Worm (Caenorhabditis elegans) whole organism, young adult: ENCODE measurements around the gene C25E10.10.

Source experiments
- B0019.2 ChIP-seq: fragments of 200-800 bp; sonication (Bioruptor generic); conservative IDR thresholded peaks from 2 replicates; pipeline ENCODE4 v1.3.6; 2022; ENCODE audit warnings: missing genetic modification reagents, missing genetic modification characterization, missing compliant biosample characterization
- B0261.1 ChIP-seq: sonication (generic microtip); optimal IDR thresholded peaks from 2 replicates; lab custom pipeline; 2016; ENCODE audit warnings: mild to moderate bottlenecking, missing genetic modification characterization, moderate library complexity, missing compliant biosample characterization
- B0336.3 ChIP-seq: fragments of 200-800 bp; sonication (Bioruptor generic); IDR thresholded peaks from 2 replicates; pipeline ENCODE4 v1.3.6; 2022; ENCODE audit warnings: missing genetic modification characterization, missing compliant biosample characterization
- F10E7.11 ChIP-seq: sonication (generic microtip); optimal IDR thresholded peaks from 2 replicates; lab custom pipeline; 2017; ENCODE audit warnings: mild to moderate bottlenecking, missing genetic modification characterization, moderate library complexity, missing compliant biosample characterization
- F23B12.7 ChIP-seq: sonication (generic microtip); optimal IDR thresholded peaks from 2 replicates; lab custom pipeline; 2017; ENCODE audit warnings: missing genetic modification characterization, mild to moderate bottlenecking, missing compliant biosample characterization, antibody characterized with exemption, moderate library complexity; ENCODE audit not compliant: insufficient read depth
- F37B4.10 ChIP-seq: fragments of 200-800 bp; sonication (Bioruptor generic); IDR thresholded peaks from 2 replicates; pipeline ENCODE4 v1.3.6; 2022; ENCODE audit warnings: missing genetic modification characterization, missing compliant biosample characterization
- F49E8.2 ChIP-seq: sonication (generic microtip); optimal IDR thresholded peaks from 3 replicates; lab custom pipeline; 2017; ENCODE audit warnings: missing genetic modification characterization, mild to moderate bottlenecking, missing compliant biosample characterization, antibody characterized with exemption, moderate library complexity; ENCODE audit not compliant: insufficient read depth
- F55B11.4 ChIP-seq: sonication (generic microtip); optimal IDR thresholded peaks from 2 replicates; lab custom pipeline; 2016; ENCODE audit warnings: missing compliant biosample characterization, missing genetic modification characterization, borderline replicate concordance; ENCODE audit not compliant: insufficient read depth
- F57C9.4 ChIP-seq: sonication (generic microtip); optimal IDR thresholded peaks from 2 replicates; lab custom pipeline; 2017; ENCODE audit warnings: mild to moderate bottlenecking, missing genetic modification characterization, missing compliant biosample characterization
- K11D2.4 ChIP-seq: fragments of 200-800 bp; sonication (Bioruptor generic); IDR thresholded peaks from 2 replicates; pipeline ENCODE4 v1.3.6; 2022; ENCODE audit warnings: missing genetic modification reagents, missing genetic modification characterization, missing compliant biosample characterization
- T26A5.8 ChIP-seq: sonication (generic microtip); optimal IDR thresholded peaks from 2 replicates; lab custom pipeline; 2016; ENCODE audit warnings: missing genetic modification characterization, missing compliant biosample characterization
- ZK185.1 ChIP-seq: sonication (generic microtip); optimal IDR thresholded peaks from 2 replicates; lab custom pipeline; 2016; ENCODE audit warnings: mild to moderate bottlenecking, missing genetic modification characterization, missing compliant biosample characterization; ENCODE audit not compliant: poor library complexity, severe bottlenecking
- akir-1 ChIP-seq: fragments of 200-800 bp; sonication (Bioruptor generic); optimal IDR thresholded peaks from 2 replicates; lab custom pipeline; 2018; ENCODE audit warnings: mild to moderate bottlenecking, missing genetic modification characterization, moderate library complexity, missing compliant biosample characterization
- atf-7 ChIP-seq: sonication (generic microtip); optimal IDR thresholded peaks from 2 replicates; lab custom pipeline; 2017; ENCODE audit warnings: mild to moderate bottlenecking, missing genetic modification characterization, missing compliant biosample characterization
- athp-1 ChIP-seq: sonication (generic microtip); optimal IDR thresholded peaks from 2 replicates; lab custom pipeline; 2017; ENCODE audit warnings: mild to moderate bottlenecking, missing genetic modification characterization, missing compliant biosample characterization
- attf-6 ChIP-seq: fragments of 200-800 bp; sonication (Bioruptor generic); IDR thresholded peaks from 2 replicates; pipeline ENCODE4 v1.3.6; 2022; ENCODE audit warnings: missing genetic modification reagents, missing genetic modification characterization, missing compliant biosample characterization
- bed-1 ChIP-seq: fragments of 200-800 bp; sonication (Bioruptor generic); IDR thresholded peaks from 2 replicates; pipeline ENCODE4 v1.3.6; 2022; ENCODE audit warnings: missing genetic modification reagents, missing genetic modification characterization, missing compliant biosample characterization
- ceh-100 ChIP-seq: fragments of 200-800 bp; sonication (Bioruptor generic); IDR thresholded peaks from 2 replicates; pipeline ENCODE4 v1.3.6; 2022; ENCODE audit warnings: missing genetic modification reagents, missing genetic modification characterization, missing compliant biosample characterization
- ceh-27 ChIP-seq: fragments of 200-800 bp; sonication (Bioruptor generic); optimal IDR thresholded peaks from 2 replicates; lab custom pipeline; 2018; ENCODE audit warnings: mild to moderate bottlenecking, missing genetic modification characterization, moderate library complexity, missing compliant biosample characterization
- ceh-58 ChIP-seq: fragments of 200-800 bp; sonication (Bioruptor generic); IDR thresholded peaks from 2 replicates; pipeline ENCODE4 v1.3.6; 2022; ENCODE audit warnings: missing genetic modification characterization, missing compliant biosample characterization
- ceh-91 ChIP-seq: fragments of 200-800 bp; sonication (Bioruptor generic); IDR thresholded peaks from 2 replicates; pipeline ENCODE4 v1.3.6; 2022; ENCODE audit warnings: missing genetic modification reagents, missing genetic modification characterization, missing compliant biosample characterization
- die-1 ChIP-seq: sonication (generic microtip); optimal IDR thresholded peaks from 2 replicates; lab custom pipeline; 2016; ENCODE audit warnings: missing genotype, mild to moderate bottlenecking, missing genetic modification characterization, missing compliant biosample characterization
- dox-1 ChIP-seq: fragments of 200-800 bp; sonication (Bioruptor generic); IDR thresholded peaks from 2 replicates; pipeline ENCODE4 v1.3.6; 2022; ENCODE audit warnings: missing genetic modification reagents, missing genetic modification characterization, missing compliant biosample characterization
- egl-18 ChIP-seq: fragments of 200-800 bp; sonication (Bioruptor generic); IDR thresholded peaks from 2 replicates; pipeline ENCODE4 v1.3.6; 2022; ENCODE audit warnings: missing genetic modification reagents, missing genetic modification characterization, missing compliant biosample characterization
- egrh-3 ChIP-seq: fragments of 200-800 bp; sonication (Bioruptor generic); IDR thresholded peaks from 2 replicates; pipeline ENCODE4 v1.3.6; 2022; ENCODE audit warnings: missing genetic modification reagents, missing genetic modification characterization, missing compliant biosample characterization
- hlh-12 ChIP-seq: sonication (generic microtip); optimal IDR thresholded peaks from 2 replicates; lab custom pipeline; 2016; ENCODE audit warnings: missing genetic modification characterization, missing compliant biosample characterization
- hmg-20 ChIP-seq: fragments of 200-800 bp; sonication (Bioruptor generic); IDR thresholded peaks from 2 replicates; pipeline ENCODE4 v1.3.6; 2022; ENCODE audit warnings: missing genetic modification reagents, missing genetic modification characterization, missing compliant biosample characterization
- lag-1 ChIP-seq: fragments of 200-800 bp; sonication (Bioruptor generic); IDR thresholded peaks from 2 replicates; pipeline ENCODE4 v1.3.6; 2022; ENCODE audit warnings: missing genetic modification reagents, missing genetic modification characterization, missing compliant biosample characterization
- lin-26 ChIP-seq: fragments of 200-800 bp; sonication (Bioruptor generic); IDR thresholded peaks from 2 replicates; pipeline ENCODE4 v1.3.6; 2022; ENCODE audit warnings: missing genetic modification reagents, missing genetic modification characterization, missing compliant biosample characterization
- lin-35 ChIP-seq, 3 experiments: fragments of 150-350 bp in 2 of 3; sonication (generic microtip) in 1 of 3; optimal IDR thresholded peaks; 2 replicates each; lab custom pipeline; 2014 to 2018; ENCODE audit warnings: missing biosample characterization in 3 of 3, missing genetic modification characterization in 3 of 3, missing genetic modification reagents in 3 of 3
- lsl-1 ChIP-seq: fragments of 200-800 bp; sonication (Bioruptor generic); optimal IDR thresholded peaks from 2 replicates; lab custom pipeline; 2018; ENCODE audit warnings: mild to moderate bottlenecking, missing genetic modification characterization, moderate library complexity, missing compliant biosample characterization
- lsy-27 ChIP-seq: sonication (generic microtip); optimal IDR thresholded peaks from 2 replicates; lab custom pipeline; 2017; ENCODE audit warnings: missing genetic modification characterization, mild to moderate bottlenecking, missing compliant biosample characterization, antibody characterized with exemption, missing genotype, borderline replicate concordance; ENCODE audit not compliant: insufficient read depth
- mcd-1 ChIP-seq: fragments of 200-800 bp; sonication (Bioruptor generic); IDR thresholded peaks from 2 replicates; pipeline ENCODE4 v1.3.6; 2022; ENCODE audit warnings: missing genetic modification reagents, missing genetic modification characterization, missing compliant biosample characterization
- mel-28 ChIP-seq: sonication (generic microtip); optimal IDR thresholded peaks from 2 replicates; lab custom pipeline; 2016; ENCODE audit warnings: borderline replicate concordance, mild to moderate bottlenecking, missing genetic modification characterization, missing compliant biosample characterization
- nfya-1 ChIP-seq: sonication (generic microtip); optimal IDR thresholded peaks from 2 replicates; lab custom pipeline; 2017; ENCODE audit warnings: antibody characterized with exemption, missing compliant biosample characterization, missing genetic modification characterization, borderline replicate concordance; ENCODE audit not compliant: insufficient read depth
- nfyb-1 ChIP-seq: fragments of 200-800 bp; sonication (Bioruptor generic); IDR thresholded peaks from 2 replicates; pipeline ENCODE4 v1.3.6; 2022; ENCODE audit warnings: missing genetic modification reagents, missing genetic modification characterization, missing compliant biosample characterization
- nhr-90 ChIP-seq: sonication (generic microtip); optimal IDR thresholded peaks from 2 replicates; lab custom pipeline; 2016; ENCODE audit warnings: missing genotype, mild to moderate bottlenecking, missing genetic modification characterization, missing compliant biosample characterization
- pbrm-1 ChIP-seq: fragments of 200-800 bp; sonication (Bioruptor generic); IDR thresholded peaks from 2 replicates; pipeline ENCODE4 v1.3.6; 2022; ENCODE audit warnings: missing genetic modification reagents, missing genetic modification characterization, missing compliant biosample characterization
- snpc-1.1 ChIP-seq: sonication (generic microtip); optimal IDR thresholded peaks from 2 replicates; lab custom pipeline; 2017; ENCODE audit warnings: missing genetic modification characterization, mild to moderate bottlenecking, missing compliant biosample characterization, antibody characterized with exemption, moderate library complexity, missing genotype, missing genetic modification reagents; ENCODE audit not compliant: insufficient read depth
- snpc-3.4 ChIP-seq: sonication (generic microtip); optimal IDR thresholded peaks from 2 replicates; lab custom pipeline; 2017; ENCODE audit warnings: missing genetic modification characterization, mild to moderate bottlenecking, missing compliant biosample characterization, antibody characterized with exemption, moderate library complexity, missing genotype, missing genetic modification reagents
- tbx-9 ChIP-seq: sonication (generic microtip); optimal IDR thresholded peaks from 2 replicates; lab custom pipeline; 2016; ENCODE audit warnings: borderline replicate concordance, missing genetic modification characterization, inconsistent platforms, missing compliant biosample characterization
- zfh-2 ChIP-seq: fragments of 200-800 bp; sonication (Bioruptor generic); conservative IDR thresholded peaks from 2 replicates; pipeline ENCODE4 v1.3.6; 2022; ENCODE audit warnings: missing genetic modification reagents, missing genetic modification characterization, missing compliant biosample characterization
- ztf-22 ChIP-seq: fragments of 200-800 bp; sonication (Bioruptor generic); optimal IDR thresholded peaks from 2 replicates; lab custom pipeline; 2018; ENCODE audit warnings: mild to moderate bottlenecking, missing genetic modification characterization, moderate library complexity, missing compliant biosample characterization
- ztf-25 ChIP-seq: fragments of 200-800 bp; sonication (Bioruptor generic); IDR thresholded peaks from 2 replicates; pipeline ENCODE4 v1.3.6; 2022; ENCODE audit warnings: missing genetic modification reagents, missing genetic modification characterization, missing compliant biosample characterization
- ztf-6 ChIP-seq: fragments of 200-800 bp; sonication (Bioruptor generic); IDR thresholded peaks from 2 replicates; pipeline ENCODE4 v1.3.6; 2022; ENCODE audit warnings: missing genetic modification reagents, missing genetic modification characterization, missing compliant biosample characterization

The C25E10.10 gene

ce11 chrV:9059468-9059867, 3.3 kb upstream of the C25E10.10 start, which contains the start of the genes C25E10.16 and C25E10.13:
C25E10.16 (minus strand) TSS chrV:9059568.
C25E10.13 (plus strand) TSS chrV:9059723.
- TF ChIP-seq egrh-3 (GFP tag; lab: Robert Waterston, UW) (no peak), mcd-1 (GFP tag; lab: Robert Waterston, UW) (no peak), B0336.3 (GFP tag; lab: Robert Waterston, UW) (no peak), zfh-2 (GFP tag; lab: Robert Waterston, UW) (no peak), B0019.2 (GFP tag; lab: Robert Waterston, UW) (no peak), bed-1 (no peak), die-1 (no peak), nfyb-1 (GFP tag; lab: Robert Waterston, UW) (no peak), F55B11.4 (tag; lab: Kevin White, UChicago) (no peak), ceh-91 (GFP tag; lab: Robert Waterston, UW) (no peak), lin-26 (no peak)

DNA sequence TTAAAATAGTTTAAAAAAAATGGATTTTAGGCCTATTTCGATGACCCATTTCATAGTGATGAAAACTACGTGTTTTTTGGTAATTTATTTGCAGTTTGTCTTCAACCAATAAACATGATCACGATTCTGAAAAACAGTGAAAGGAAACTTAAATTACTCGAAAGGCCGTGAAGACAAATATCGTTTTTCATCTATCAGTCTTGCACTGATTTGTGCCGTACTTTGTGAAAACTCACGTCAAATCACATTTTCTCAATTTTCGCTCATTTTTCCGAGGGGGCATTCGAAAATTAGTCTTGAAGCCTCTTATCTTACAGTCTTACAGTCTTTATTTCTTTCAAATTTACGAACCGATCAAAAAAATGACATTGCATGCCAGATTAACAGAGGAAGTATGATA, 2.5 kb upstream of the C25E10.10 start, which contains the start of gene C25E10.11:
TSS of gene C25E10.11 (minus strand) at position 101 of the 400 bp plus-strand sequence.
- no peak for TF ChIP-seq F57C9.4 (tag; lab: Kevin White, UChicago)
- TF ChIP-seq ztf-6 (GFP tag; lab: Robert Waterston, UW): no peak
- no peak for TF ChIP-seq akir-1
- TF ChIP-seq atf-7 (tag; lab: Kevin White, UChicago): no peak
- no peak for TF ChIP-seq ceh-100 (GFP tag; lab: Robert Waterston, UW)
- no peak for TF ChIP-seq egrh-3 (GFP tag; lab: Robert Waterston, UW)
- TF ChIP-seq egl-18: no peak
- TF ChIP-seq tbx-9: no peak
- no peak for TF ChIP-seq F37B4.10
- TF ChIP-seq dox-1 (GFP tag; lab: Robert Waterston, UW): no peak
- TF ChIP-seq hlh-12 (tag; lab: Kevin White, UChicago): no peak
- TF ChIP-seq ztf-22: no peak
- no peak for TF ChIP-seq hmg-20 (GFP tag; lab: Robert Waterston, UW)
- no peak for TF ChIP-seq lin-35 (GFP tag; optimal IDR thresholded peaks at IDR 0.05; lab: Kevin White, UChicago)
- TF ChIP-seq F23B12.7 (tag; lab: Kevin White, UChicago): no peak
- TF ChIP-seq lsl-1 (GFP tag; lab: Kevin White, UChicago): no peak
- no peak for TF ChIP-seq ZK185.1
- no peak for TF ChIP-seq F10E7.11 (tag; lab: Kevin White, UChicago)

ce11 chrV:9055644-9056043, 509 bp downstream of the C25E10.10 start:
- TF ChIP-seq atf-7 (tag; lab: Kevin White, UChicago): no peak
- TF ChIP-seq ztf-25 (GFP tag; lab: Robert Waterston, UW): no peak
- no peak for TF ChIP-seq lsy-27 (tag; lab: Kevin White, UChicago)
- TF ChIP-seq mel-28: no peak
- TF ChIP-seq F49E8.2 (tag; lab: Kevin White, UChicago): no peak
- TF ChIP-seq pbrm-1: no peak
- TF ChIP-seq attf-6: no peak
- no peak for TF ChIP-seq ceh-58
- no peak for TF ChIP-seq zfh-2 (GFP tag; lab: Robert Waterston, UW)

DNA sequence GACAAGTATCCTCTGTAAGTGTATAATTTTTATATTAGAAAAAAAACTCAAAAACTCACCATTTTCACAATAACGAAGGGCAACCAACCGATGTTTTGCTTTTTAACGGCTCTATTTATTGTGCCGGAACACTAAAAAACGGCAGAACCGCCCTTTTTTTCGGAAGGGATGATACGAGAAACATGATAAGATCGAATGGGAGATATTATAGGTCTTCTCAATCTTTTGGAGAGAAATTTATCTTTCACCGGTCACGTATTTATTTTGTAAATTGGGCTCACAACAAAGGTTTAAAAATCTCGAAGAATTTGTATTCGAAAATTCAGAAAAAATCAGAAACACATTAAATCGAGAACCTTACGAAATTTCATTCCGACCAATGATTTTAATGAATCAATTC, 1.4 kb downstream of the C25E10.10 start, which contains the start of gene swm-1:
TSS of gene swm-1 (minus strand) at position 101 of the 400 bp plus-strand sequence.
- no peak for TF ChIP-seq nhr-90 (tag; lab: Kevin White, UChicago)
- TF ChIP-seq egl-18: no peak
- no peak for TF ChIP-seq T26A5.8 (tag; lab: Kevin White, UChicago)
- TF ChIP-seq B0261.1 (tag; lab: Kevin White, UChicago): no peak
- TF ChIP-seq K11D2.4 (GFP tag; lab: Robert Waterston, UW): no peak
- TF ChIP-seq ceh-100 (GFP tag; lab: Robert Waterston, UW): no peak
- TF ChIP-seq nfya-1 (tag; lab: Kevin White, UChicago): no peak
- TF ChIP-seq F57C9.4 (tag; lab: Kevin White, UChicago): no peak
- TF ChIP-seq ceh-27 (GFP tag; lab: Kevin White, UChicago): no peak
- TF ChIP-seq snpc-3.4 (tag; lab: Kevin White, UChicago): no peak
- no peak for TF ChIP-seq snpc-1.1 (tag; lab: Kevin White, UChicago)
- no peak for TF ChIP-seq lag-1 (GFP tag; lab: Robert Waterston, UW)
- TF ChIP-seq athp-1 (tag; lab: Kevin White, UChicago): no peak
